Worm (Caenorhabditis elegans): Measurements from ENCODE around the gene cyn-10.

Gene cyn-10

DNA sequence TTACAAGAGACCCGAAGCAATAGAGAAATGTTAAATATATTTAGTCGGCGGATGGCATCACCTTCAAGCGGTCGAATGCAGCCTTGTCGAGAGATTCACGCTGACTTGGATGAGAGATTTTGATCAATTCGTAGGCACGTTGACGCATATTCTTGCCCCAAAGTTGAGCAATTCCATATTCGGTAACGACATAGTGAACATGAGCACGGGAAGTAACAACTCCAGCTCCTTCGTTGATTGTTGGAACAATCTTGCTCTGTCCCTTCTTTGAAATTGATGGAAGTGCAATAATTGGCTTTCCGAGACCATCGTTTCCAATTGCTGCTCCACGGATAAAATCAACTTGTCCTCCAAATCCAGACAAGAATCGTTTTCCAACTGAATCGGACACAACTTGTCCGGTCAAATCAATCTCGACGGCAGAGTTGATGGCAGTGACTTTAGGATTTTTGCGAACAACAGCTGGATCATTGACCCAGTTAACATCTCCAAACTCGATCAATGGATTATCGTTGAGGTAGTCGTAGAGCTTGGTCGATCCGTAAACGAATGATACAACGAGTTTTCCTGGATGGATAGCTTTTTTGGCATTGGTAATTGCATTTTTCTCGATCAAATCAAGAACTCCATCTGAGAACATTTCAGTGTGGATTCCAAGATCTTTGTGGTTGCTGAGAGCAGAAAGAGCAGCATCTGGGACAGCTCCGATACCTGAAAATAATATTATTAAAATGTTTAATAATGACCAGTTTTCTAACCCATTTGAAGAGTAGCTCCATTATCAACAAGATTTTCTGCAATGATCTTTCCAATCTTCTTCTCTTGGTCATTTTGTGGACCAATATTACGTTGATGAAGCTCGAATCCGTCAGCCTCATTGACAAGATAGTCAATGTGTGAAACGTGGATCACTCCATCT lies 24.2 kb downstream of the cyn-10 start (continued):
- TF ChIP-seq cey-2 (tag; optimal IDR thresholded peaks at IDR 0.05; ENCODE audit: borderline replicate concordance, insufficient read depth) (no peak), ces-1 (GFP tag; optimal IDR thresholded peaks at IDR 0.05) (no peak), daf-19 (GFP tag; conservative IDR thresholded peaks at IDR 0.05) (no peak), nhr-77 (tag; optimal IDR thresholded peaks at IDR 0.05) (no peak), F26F4.8 (GFP tag; conservative IDR thresholded peaks at IDR 0.05) (no peak), hmg-1.1 (GFP tag; IDR thresholded peaks at IDR 0.05) (0 out of 2 replicates have a peak, but pooled peaks have one; percentile 12), ceh-44 (GFP tag; IDR thresholded peaks at IDR 0.05) (no peak), dpl-1 (GFP tag; optimal IDR thresholded peaks at IDR 0.05) (no peak), tag-97 (GFP tag; IDR thresholded peaks at IDR 0.05) (no peak), snpc-1.2 (GFP tag; IDR thresholded peaks at IDR 0.05) (no peak), nhr-48 (tag; optimal IDR thresholded peaks at IDR 0.05) (no peak), attf-4 (tag; optimal IDR thresholded peaks at IDR 0.05) (no peak), aly-2 (tag; optimal IDR thresholded peaks at IDR 0.05) (no peak), jun-1 (tag; optimal IDR thresholded peaks at IDR 0.05) (no peak), spr-3 (GFP tag; optimal IDR thresholded peaks at IDR 0.05) (no peak), rbr-2 (tag; optimal IDR thresholded peaks at IDR 0.05) (no peak), lim-7 (GFP tag; IDR thresholded peaks at IDR 0.05) (no peak), madf-9 (GFP tag; conservative IDR thresholded peaks at IDR 0.05) (no peak), lin-38 (GFP tag; IDR thresholded peaks at IDR 0.05) (0 out of 2 replicates have a peak, but pooled peaks have one; percentile 6), unc-130 (GFP tag; optimal IDR thresholded peaks at IDR 0.05) (no peak), pha-4 (GFP tag; IDR thresholded peaks at IDR 0.05) (no peak; the same call in 1 of the 2 replicates), pha-4 (tag; optimal IDR thresholded peaks at IDR 0.05) (no peak), fkh-10 (GFP tag; optimal IDR thresholded peaks at IDR 0.05) (no peak), unc-62 (GFP tag; optimal IDR thresholded peaks at IDR 0.05 in 1 of 2) (peak in 1 of 2 experiments; percentile 35), unc-62 (tag; optimal IDR thresholded peaks at IDR 0.05) (no peak), pqm-1 (tag; optimal IDR thresholded peaks at IDR 0.05) (no peak), ZK546.5 (tag; optimal IDR thresholded peaks at IDR 0.05) (no peak), zfp-2 (tag; optimal IDR thresholded peaks at IDR 0.05) (no peak), daf-16 (GFP tag; optimal IDR thresholded peaks at IDR 0.05) (no peak), daf-16 (tag; optimal IDR thresholded peaks at IDR 0.05) (peak; percentile 21)

ce11 chrII:6888211-6888610 lies 25.0 kb downstream of the cyn-10 start:
- no peak for TF ChIP-seq lin-13 (GFP tag; optimal IDR thresholded peaks at IDR 0.05)
- no peak for TF ChIP-seq F37D6.2 (tag; optimal IDR thresholded peaks at IDR 0.05)
- TF ChIP-seq ceh-44 (GFP tag; IDR thresholded peaks at IDR 0.05), result no peak
- TF ChIP-seq lin-38 (GFP tag; IDR thresholded peaks at IDR 0.05), result peak; percentile 44
- TF ChIP-seq vab-7 (GFP tag; IDR thresholded peaks at IDR 0.05), result no peak
- no peak for TF ChIP-seq F26F4.8 (GFP tag; conservative IDR thresholded peaks at IDR 0.05)
- TF ChIP-seq mxl-2 (GFP tag; conservative IDR thresholded peaks at IDR 0.05), result no peak
- peak; percentile 42 for TF ChIP-seq mes-2 (tag; optimal IDR thresholded peaks at IDR 0.05; ENCODE audit: poor library complexity, severe bottlenecking)
- TF ChIP-seq D1046.2 (GFP tag; IDR thresholded peaks at IDR 0.05), result no peak
- no peak for TF ChIP-seq zag-1 (tag; optimal IDR thresholded peaks at IDR 0.05)
- no peak for TF ChIP-seq F49E8.2 (tag; optimal IDR thresholded peaks at IDR 0.05; ENCODE audit: borderline replicate concordance)
- peak; percentile 12 for TF ChIP-seq ama-1 (optimal IDR thresholded peaks at IDR 0.05)
- peak; percentile 32 for TF ChIP-seq nhr-10 (tag; optimal IDR thresholded peaks at IDR 0.05)
- TF ChIP-seq pqm-1 (tag; optimal IDR thresholded peaks at IDR 0.05), result peak; percentile 17
- TF ChIP-seq ceh-28 (tag; optimal IDR thresholded peaks at IDR 0.05), result no peak
- TF ChIP-seq php-3 (GFP tag; IDR thresholded peaks at IDR 0.05), result peak; percentile 85
- peak; percentile 38; the same call in 1 of the 2 replicates for TF ChIP-seq lin-1 (GFP tag; IDR thresholded peaks at IDR 0.05)
- TF ChIP-seq mdt-29 (GFP tag; IDR thresholded peaks at IDR 0.05), result peak; percentile 77; the same call in 1 of the 2 replicates
- no peak for TF ChIP-seq snpc-1.2 (GFP tag; IDR thresholded peaks at IDR 0.05)
- TF ChIP-seq sdz-12 (GFP tag; optimal IDR thresholded peaks at IDR 0.05), result no peak
- TF ChIP-seq arid-1 (GFP tag; conservative IDR thresholded peaks at IDR 0.05), result no peak
- no peak for TF ChIP-seq ztf-7 (tag; optimal IDR thresholded peaks at IDR 0.05)
- no peak for TF ChIP-seq R02D3.7 (tag; optimal IDR thresholded peaks at IDR 0.05)
- TF ChIP-seq Y5F2A.4 (GFP tag; optimal IDR thresholded peaks at IDR 0.05), result no peak
- TF ChIP-seq hlh-11 (tag; optimal IDR thresholded peaks at IDR 0.05), result peak; percentile 55
